Fruit fly (Drosophila melanogaster): ENCODE data around the gene CG13733.

The CG13733 gene

DNA sequence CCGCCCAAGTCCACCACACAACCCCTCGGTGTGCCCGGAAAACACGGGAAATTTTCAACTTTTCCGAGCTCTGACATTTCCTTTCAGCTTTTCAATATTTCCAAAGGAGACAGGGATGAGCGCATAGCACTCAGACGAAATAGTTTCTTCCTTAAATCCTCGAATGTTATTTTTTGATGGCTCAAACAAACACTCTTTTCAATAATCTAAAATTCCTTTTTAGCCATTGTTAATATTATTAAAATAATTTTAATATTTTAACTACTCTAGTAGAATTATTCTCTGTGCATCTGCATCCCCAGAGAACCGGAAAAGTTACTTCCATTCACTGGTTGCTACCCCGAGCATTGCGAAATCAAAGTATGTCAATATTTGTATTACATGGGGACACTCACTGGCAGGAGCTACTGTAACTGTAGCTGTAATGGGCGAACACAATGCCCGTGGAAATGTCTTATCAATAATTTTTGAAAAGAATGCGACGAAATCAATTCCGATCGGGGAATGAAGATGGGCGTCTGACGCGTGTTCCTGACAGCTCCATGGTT, 21.0 kb downstream of the CG13733 start (continued):
- TF ChIP-seq CG3281 (GFP tag; optimal IDR thresholded peaks at IDR 0.05), result no peak
- no peak for TF ChIP-seq CG4854 (GFP tag; optimal IDR thresholded peaks at IDR 0.05)
- TF ChIP-seq sqz (GFP tag; optimal IDR thresholded peaks at IDR 0.05), result no peak
- no peak for TF ChIP-seq CG7786 (GFP tag; optimal IDR thresholded peaks at IDR 0.05)
- TF ChIP-seq CG4404 (GFP tag; IDR thresholded peaks at IDR 0.05), result no peak
- TF ChIP-seq CG6813 (GFP tag; optimal IDR thresholded peaks at IDR 0.05), result no peak
- no peak for TF ChIP-seq da (GFP tag; optimal IDR thresholded peaks at IDR 0.05)
- no peak for TF ChIP-seq Spps (tag; optimal IDR thresholded peaks at IDR 0.05)
- no peak for TF ChIP-seq Nf-YA (GFP tag; IDR thresholded peaks at IDR 0.05)
- TF ChIP-seq CG14667 (GFP tag; IDR thresholded peaks at IDR 0.05), result no peak
- peak; percentile 38 for TF ChIP-seq dmrt99B (tag; optimal IDR thresholded peaks at IDR 0.05)
- TF ChIP-seq CG12236 (GFP tag; optimal IDR thresholded peaks at IDR 0.05), result no peak
- peak; percentile 23 for TF ChIP-seq CG14710 (tag; optimal IDR thresholded peaks at IDR 0.05)
- TF ChIP-seq CG7271 (tag; optimal IDR thresholded peaks at IDR 0.05), result no peak
- TF ChIP-seq Hr78 (GFP tag; optimal IDR thresholded peaks at IDR 0.05), result no peak
- TF ChIP-seq CHES-1-like (GFP tag; optimal IDR thresholded peaks at IDR 0.05), result no peak
- no peak for TF ChIP-seq fd3F (GFP tag; optimal IDR thresholded peaks at IDR 0.05)
- TF ChIP-seq luna (GFP tag; optimal IDR thresholded peaks at IDR 0.05), result no peak
- no peak for TF ChIP-seq HLH4C (GFP tag; IDR thresholded peaks at IDR 0.05; ENCODE audit: partially characterized antibody)
- no peak for TF ChIP-seq Oaz (GFP tag; IDR thresholded peaks at IDR 0.05)
- TF ChIP-seq sob (GFP tag; IDR thresholded peaks at IDR 0.05), result no peak
- no peak for TF ChIP-seq Fer2 (tag; optimal IDR thresholded peaks at IDR 0.05)
- TF ChIP-seq fu2 (GFP tag; optimal IDR thresholded peaks at IDR 0.05), result no peak
- TF ChIP-seq CG6791 (GFP tag; IDR thresholded peaks at IDR 0.05; ENCODE audit: partially characterized antibody), result no peak
- no peak for TF ChIP-seq D (optimal IDR thresholded peaks at IDR 0.05)
- peak; percentile 8 for TF ChIP-seq D (GFP tag; optimal IDR thresholded peaks at IDR 0.05)
- no peak for TF ChIP-seq insv (GFP tag; optimal IDR thresholded peaks at IDR 0.05)
- no peak for TF ChIP-seq CG17612 (GFP tag; IDR thresholded peaks at IDR 0.05)
- TF ChIP-seq cas (GFP tag; IDR thresholded peaks at IDR 0.05), result no peak
- TF ChIP-seq CG2875 (GFP tag; optimal IDR thresholded peaks at IDR 0.05), result no peak
- TF ChIP-seq HLHmδ (GFP tag; optimal IDR thresholded peaks at IDR 0.05), result no peak
- no peak for TF ChIP-seq lbe (GFP tag; optimal IDR thresholded peaks at IDR 0.05)
- TF ChIP-seq ind (GFP tag; optimal IDR thresholded peaks at IDR 0.05), result no peak
- peak; percentile 39 for TF ChIP-seq CG12391 (tag; optimal IDR thresholded peaks at IDR 0.05)
- no peak for TF ChIP-seq CG4617 (GFP tag; optimal IDR thresholded peaks at IDR 0.05; ENCODE audit: borderline replicate concordance)
- peak; percentile 16 for TF ChIP-seq CG15269 (tag; optimal IDR thresholded peaks at IDR 0.05)
- TF ChIP-seq sd (tag; optimal IDR thresholded peaks at IDR 0.05), result no peak
- no peak for TF ChIP-seq run (tag; optimal IDR thresholded peaks at IDR 0.05)
- no peak for TF ChIP-seq kay (GFP tag; optimal IDR thresholded peaks at IDR 0.05)
- peak; percentile 0 for TF ChIP-seq nerfin-1 (tag; optimal IDR thresholded peaks at IDR 0.05)
- TF ChIP-seq CG31224 (GFP tag; IDR thresholded peaks at IDR 0.05), result no peak
- no peak for TF ChIP-seq caup (GFP tag; optimal IDR thresholded peaks at IDR 0.05; ENCODE audit: severe bottlenecking)
- TF ChIP-seq usp (GFP tag; optimal IDR thresholded peaks at IDR 0.05), result no peak
- no peak for TF ChIP-seq Neu2 (GFP tag; optimal IDR thresholded peaks at IDR 0.05; ENCODE audit: borderline replicate concordance)
- no peak for TF ChIP-seq peb (GFP tag; IDR thresholded peaks at IDR 0.05)
- no peak for TF ChIP-seq CG2202 (tag; optimal IDR thresholded peaks at IDR 0.05)
- TF ChIP-seq CG2678 (tag; optimal IDR thresholded peaks at IDR 0.05), result peak; percentile 48
- TF ChIP-seq CG15479 (GFP tag; optimal IDR thresholded peaks at IDR 0.05), result no peak
- no peak for TF ChIP-seq grn (GFP tag; optimal IDR thresholded peaks at IDR 0.05)
- no peak for TF ChIP-seq Bgb (GFP tag; IDR thresholded peaks at IDR 0.05; ENCODE audit: partially characterized antibody)
